Fruit fly (Drosophila melanogaster) whole organism, adult: ENCODE data around the gene twy.

Source experiments
- CG11617 ChIP-seq: fragments of 200-800 bp; sonication (Bioruptor generic); optimal IDR thresholded peaks from 2 replicates; lab custom pipeline; 2017; ENCODE audit warnings: mild to moderate bottlenecking, missing biosample characterization, missing genetic modification reagents, missing genetic modification characterization
- CG12768 ChIP-seq: fragments of 200-800 bp; sonication (Bioruptor generic); optimal IDR thresholded peaks from 2 replicates; lab custom pipeline; 2017; ENCODE audit warnings: missing biosample characterization, missing genetic modification characterization, mild to moderate bottlenecking, moderate library complexity, missing genetic modification reagents
- CG14711 ChIP-seq: fragments of 200-800 bp; sonication (Bioruptor generic); optimal IDR thresholded peaks from 2 replicates; lab custom pipeline; 2018; ENCODE audit warnings: missing biosample characterization, mild to moderate bottlenecking, missing genetic modification characterization, moderate library complexity
- CG1620 ChIP-seq: fragments of 200-800 bp; sonication (Bioruptor generic); optimal IDR thresholded peaks from 2 replicates; lab custom pipeline; 2016; ENCODE audit warnings: missing biosample characterization, missing genetic modification characterization
- CG33017 ChIP-seq: fragments of 200-800 bp; sonication (Bioruptor generic); optimal IDR thresholded peaks from 2 replicates; lab custom pipeline; 2018; ENCODE audit warnings: missing biosample characterization, mild to moderate bottlenecking, missing genetic modification characterization, moderate library complexity
- CG5204 ChIP-seq: fragments of 200-800 bp; sonication (Bioruptor generic); optimal IDR thresholded peaks from 2 replicates; lab custom pipeline; 2016; ENCODE audit warnings: missing biosample characterization, missing genetic modification characterization
- CG7045 ChIP-seq: fragments of 200-800 bp; sonication (Bioruptor generic); optimal IDR thresholded peaks from 2 replicates; lab custom pipeline; 2017; ENCODE audit warnings: missing biosample characterization, mild to moderate bottlenecking, missing genetic modification characterization
- CG7101 ChIP-seq: fragments of 200-800 bp; sonication (Bioruptor generic); optimal IDR thresholded peaks from 2 replicates; lab custom pipeline; 2018; ENCODE audit warnings: missing biosample characterization, mild to moderate bottlenecking, missing genetic modification characterization, moderate library complexity
- Clk ChIP-seq: fragments of 200-800 bp; sonication (Bioruptor generic); optimal IDR thresholded peaks from 2 replicates; lab custom pipeline; 2017; ENCODE audit warnings: missing biosample characterization, missing genetic modification characterization
- Crg-1 ChIP-seq: fragments of 200-800 bp; sonication (Bioruptor generic); optimal IDR thresholded peaks from 2 replicates; lab custom pipeline; 2016; ENCODE audit warnings: missing biosample characterization, missing genetic modification characterization
- Hr96 ChIP-seq: fragments of 200-800 bp; sonication (Bioruptor generic); optimal IDR thresholded peaks from 2 replicates; lab custom pipeline; 2016; ENCODE audit warnings: missing biosample characterization, missing genetic modification characterization
- Mnt ChIP-seq: fragments of 200-800 bp; sonication (Bioruptor generic); optimal IDR thresholded peaks from 2 replicates; lab custom pipeline; 2016; ENCODE audit warnings: missing biosample characterization, mild to moderate bottlenecking, missing genetic modification characterization
- bab1 ChIP-seq: fragments of 200-800 bp; sonication (Bioruptor generic); optimal IDR thresholded peaks from 3 replicates; lab custom pipeline; 2019; ENCODE audit warnings: missing biosample characterization, mild to moderate bottlenecking, missing genetic modification characterization, moderate library complexity
- cic ChIP-seq: fragments of 200-800 bp; sonication (Bioruptor generic); optimal IDR thresholded peaks from 2 replicates; lab custom pipeline; 2017; ENCODE audit warnings: missing biosample characterization, mild to moderate bottlenecking, missing genetic modification characterization, moderate library complexity
- cnc ChIP-seq, 2 experiments: fragments of >200 bp; optimal IDR thresholded peaks; 2 replicates each; lab custom pipeline; 2017
- kay ChIP-seq: fragments of 200-800 bp; sonication (Bioruptor generic); peaks from one replicate; lab custom pipeline; 2016; ENCODE audit warnings: missing biosample characterization, missing genetic modification characterization, borderline replicate concordance
- ovo ChIP-seq: fragments of 200-800 bp; sonication (Bioruptor generic); optimal IDR thresholded peaks from 2 replicates; lab custom pipeline; 2016; ENCODE audit warnings: missing biosample characterization, missing genetic modification characterization
- pad ChIP-seq: fragments of 200-800 bp; sonication (Bioruptor generic); optimal IDR thresholded peaks from 3 replicates; lab custom pipeline; 2017; ENCODE audit warnings: missing biosample characterization, missing genetic modification characterization, mild to moderate bottlenecking, moderate library complexity, missing genetic modification reagents
- tj ChIP-seq: fragments of 200-800 bp; sonication (Bioruptor generic); optimal IDR thresholded peaks from 3 replicates; lab custom pipeline; 2017; ENCODE audit warnings: missing biosample characterization, mild to moderate bottlenecking, missing genetic modification characterization, moderate library complexity
- toe ChIP-seq: fragments of 200-800 bp; sonication (Bioruptor generic); optimal IDR thresholded peaks from 2 replicates; lab custom pipeline; 2016; ENCODE audit warnings: missing biosample characterization, missing genetic modification characterization

Gene twy

DNA sequence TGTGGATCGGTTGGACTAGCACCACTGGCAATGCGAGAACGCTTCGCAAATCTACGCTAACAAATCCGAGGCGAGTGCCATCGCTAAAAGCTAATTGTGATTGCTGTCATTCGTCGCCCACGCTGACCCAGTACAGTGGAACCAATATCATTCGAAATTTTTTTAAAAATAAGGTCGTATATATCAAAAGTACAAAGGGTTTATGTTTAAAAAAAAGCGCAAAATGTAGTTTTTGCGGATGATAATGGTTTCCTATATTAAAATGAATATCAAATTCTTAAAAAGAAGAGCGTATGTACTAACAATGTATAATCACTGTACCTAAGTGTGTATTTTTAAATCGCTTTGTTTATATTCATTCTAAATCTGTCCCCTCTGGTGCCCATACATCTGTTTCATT is 7.8 kb downstream of the twy start:
- no peak for TF ChIP-seq cic
- no peak for TF ChIP-seq Mnt (GFP tag; lab: Kevin White, UChicago)
- no peak for TF ChIP-seq CG1620 (GFP tag; lab: Kevin White, UChicago)
- peak; percentile 71 for TF ChIP-seq CG33017 (tag; lab: Kevin White, UChicago)
- TF ChIP-seq Crg-1, result no peak
- TF ChIP-seq Clk (GFP tag; lab: Kevin White, UChicago), result no peak
- peak; percentile 66 for TF ChIP-seq CG14711 (tag; lab: Kevin White, UChicago)
- TF ChIP-seq pad, result no peak
- TF ChIP-seq Hr96 (GFP tag; lab: Kevin White, UChicago), result no peak
- TF ChIP-seq tj (GFP tag; lab: Kevin White, UChicago), result no peak
- no peak for TF ChIP-seq cnc (optimal IDR thresholded peaks at IDR 0.05; lab: Kevin White, UChicago)
- peak; percentile 40 for TF ChIP-seq toe (GFP tag; lab: Kevin White, UChicago)
- no peak for TF ChIP-seq ovo
- TF ChIP-seq CG5204 (GFP tag; lab: Kevin White, UChicago), result no peak
- peak; percentile 16 for TF ChIP-seq CG7045 (GFP tag; lab: Kevin White, UChicago)
- no peak for TF ChIP-seq kay (GFP tag; lab: Kevin White, UChicago)
- TF ChIP-seq bab1 (GFP tag; lab: Kevin White, UChicago), result no peak
- TF ChIP-seq CG7101 (tag; lab: Kevin White, UChicago), result peak; percentile 33
- no peak for TF ChIP-seq CG11617 (GFP tag; lab: Kevin White, UChicago)
- peak; percentile 32 for TF ChIP-seq CG12768 (GFP tag; lab: Kevin White, UChicago)

DNA sequence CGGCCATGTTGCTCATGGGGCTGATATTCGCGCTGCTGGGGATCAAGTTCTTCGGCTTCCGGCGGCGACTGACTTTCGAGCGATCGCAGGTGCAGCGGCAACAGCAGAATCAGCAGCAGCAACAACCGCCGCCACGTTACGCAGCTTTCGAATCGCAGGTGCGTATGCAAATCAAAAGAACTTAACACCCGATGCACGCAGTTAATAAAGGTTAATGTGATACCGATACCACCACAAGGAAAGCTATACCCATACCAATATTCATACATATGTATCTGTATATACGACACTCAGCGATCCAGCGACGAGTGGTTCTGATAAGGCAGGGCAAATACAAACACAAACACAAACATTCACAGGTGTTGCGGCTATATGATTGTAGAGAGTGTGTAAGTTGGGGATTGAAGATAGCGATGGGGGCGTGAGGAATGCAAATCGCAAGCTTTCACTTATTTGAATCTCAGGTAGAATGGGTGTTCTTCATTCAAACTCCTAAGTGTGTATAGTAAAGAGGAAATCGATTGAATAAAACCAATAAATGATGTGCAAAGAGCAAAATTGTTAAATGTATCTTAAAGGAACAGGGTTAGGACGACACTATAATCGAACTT is 15.6 kb downstream of the twy start:
- no peak for TF ChIP-seq CG5204 (GFP tag; lab: Kevin White, UChicago)
- peak; percentile 21 for TF ChIP-seq kay (GFP tag; lab: Kevin White, UChicago)
- peak; percentile 14 for TF ChIP-seq Mnt (GFP tag; lab: Kevin White, UChicago)
- TF ChIP-seq cnc (optimal IDR thresholded peaks at IDR 0.05; lab: Kevin White, UChicago), result no peak
- TF ChIP-seq CG7101 (tag; lab: Kevin White, UChicago), result no peak
- TF ChIP-seq Clk (GFP tag; lab: Kevin White, UChicago), result no peak
- no peak for TF ChIP-seq pad
- TF ChIP-seq bab1 (GFP tag; lab: Kevin White, UChicago), result peak; percentile 14
- no peak for TF ChIP-seq ovo
- peak; percentile 33 for TF ChIP-seq tj (GFP tag; lab: Kevin White, UChicago)
- TF ChIP-seq cic, result peak; percentile 50

DNA sequence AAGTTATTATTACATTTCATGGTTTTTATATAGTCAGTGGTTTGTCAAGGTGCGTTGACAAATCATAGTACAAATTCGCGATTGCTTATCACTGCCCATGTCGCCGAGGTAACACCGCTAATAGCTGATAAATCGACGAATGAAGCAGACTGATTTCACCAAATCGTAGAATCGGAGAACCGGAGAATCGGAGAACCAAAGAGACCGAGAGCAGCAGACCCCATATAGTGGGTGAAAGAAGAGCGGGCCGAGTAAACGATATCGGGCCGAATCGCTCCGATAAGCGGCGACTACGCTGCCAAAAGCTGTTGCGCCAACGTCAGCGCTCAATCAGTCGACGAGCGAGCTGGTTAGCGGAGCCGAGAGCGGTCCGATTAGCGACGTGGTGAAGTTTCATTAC is 16.4 kb downstream of the twy start, which contains the start of gene CG14131:
Gene CG14131 (plus strand): TSS at position 343 of the 400 bp plus-strand sequence.
- TF ChIP-seq kay (GFP tag; lab: Kevin White, UChicago) (peak; percentile 60), tj (GFP tag; lab: Kevin White, UChicago) (no peak), CG14711 (tag; lab: Kevin White, UChicago) (no peak), cic (peak; percentile 26), Mnt (GFP tag; lab: Kevin White, UChicago) (no peak), CG7101 (tag; lab: Kevin White, UChicago) (peak; percentile 6), Clk (GFP tag; lab: Kevin White, UChicago) (no peak), CG1620 (GFP tag; lab: Kevin White, UChicago) (no peak)

- TF ChIP-seq CG5204 (GFP tag; lab: Kevin White, UChicago) (no peak), Crg-1 (no peak), Mnt (GFP tag; lab: Kevin White, UChicago) (no peak), CG1620 (GFP tag; lab: Kevin White, UChicago) (no peak), CG11617 (GFP tag; lab: Kevin White, UChicago) (no peak), CG7045 (GFP tag; lab: Kevin White, UChicago) (no peak), toe (GFP tag; lab: Kevin White, UChicago) (no peak), Hr96 (GFP tag; lab: Kevin White, UChicago) (no peak), CG7101 (tag; lab: Kevin White, UChicago) (no peak), pad (no peak), kay (GFP tag; lab: Kevin White, UChicago) (no peak), CG12768 (GFP tag; lab: Kevin White, UChicago) (no peak), Clk (GFP tag; lab: Kevin White, UChicago) (no peak), cic (no peak), CG14711 (tag; lab: Kevin White, UChicago) (no peak), CG33017 (tag; lab: Kevin White, UChicago) (no peak), bab1 (GFP tag; lab: Kevin White, UChicago) (no peak), cnc (optimal IDR thresholded peaks at IDR 0.05; lab: Kevin White, UChicago) (no peak), ovo (no peak), tj (GFP tag; lab: Kevin White, UChicago) (no peak)
These were observed 18.7 kb downstream of the twy start, which contains the start of gene Tim13 for dm6 chr3L:11774401-11774800. TSS of gene Tim13 (minus strand) at chr3L:11774501.

dm6 chr3L:11773796-11774195 is 19.3 kb downstream of the twy start:
- peak; percentile 69 for TF ChIP-seq cic
- TF ChIP-seq Mnt (GFP tag; lab: Kevin White, UChicago), result peak; percentile 2
- TF ChIP-seq CG1620 (GFP tag; lab: Kevin White, UChicago), result no peak
- peak; percentile 19 for TF ChIP-seq CG7101 (tag; lab: Kevin White, UChicago)
- peak; percentile 46 for TF ChIP-seq CG12768 (GFP tag; lab: Kevin White, UChicago)
- no peak for TF ChIP-seq pad
- TF ChIP-seq CG7045 (GFP tag; lab: Kevin White, UChicago), result no peak

dm6 chr3L:11772608-11773017 is 20.5 kb downstream of the twy start:
- no peak for TF ChIP-seq Clk (GFP tag; lab: Kevin White, UChicago)
- TF ChIP-seq CG11617 (GFP tag; lab: Kevin White, UChicago), result no peak
- TF ChIP-seq CG12768 (GFP tag; lab: Kevin White, UChicago), result peak; percentile 23
- no peak for TF ChIP-seq toe (GFP tag; lab: Kevin White, UChicago)
- peak; percentile 5 for TF ChIP-seq CG7101 (tag; lab: Kevin White, UChicago)
- no peak for TF ChIP-seq cnc (optimal IDR thresholded peaks at IDR 0.05; lab: Kevin White, UChicago)
- TF ChIP-seq bab1 (GFP tag; lab: Kevin White, UChicago), result no peak
- TF ChIP-seq CG33017 (tag; lab: Kevin White, UChicago), result no peak
- TF ChIP-seq Crg-1, result no peak
- TF ChIP-seq cic, result peak; percentile 64
- TF ChIP-seq pad, result no peak
- peak; percentile 18 for TF ChIP-seq Mnt (GFP tag; lab: Kevin White, UChicago)
- TF ChIP-seq tj (GFP tag; lab: Kevin White, UChicago), result no peak
- TF ChIP-seq CG14711 (tag; lab: Kevin White, UChicago), result no peak
- no peak for TF ChIP-seq Hr96 (GFP tag; lab: Kevin White, UChicago)
- TF ChIP-seq CG1620 (GFP tag; lab: Kevin White, UChicago), result no peak
- no peak for TF ChIP-seq CG5204 (GFP tag; lab: Kevin White, UChicago)
- TF ChIP-seq ovo, result no peak
- TF ChIP-seq kay (GFP tag; lab: Kevin White, UChicago), result no peak
